Fruit fly (Drosophila melanogaster): ENCODE results near the gene CG6576.

Gene CG6576

DNA sequence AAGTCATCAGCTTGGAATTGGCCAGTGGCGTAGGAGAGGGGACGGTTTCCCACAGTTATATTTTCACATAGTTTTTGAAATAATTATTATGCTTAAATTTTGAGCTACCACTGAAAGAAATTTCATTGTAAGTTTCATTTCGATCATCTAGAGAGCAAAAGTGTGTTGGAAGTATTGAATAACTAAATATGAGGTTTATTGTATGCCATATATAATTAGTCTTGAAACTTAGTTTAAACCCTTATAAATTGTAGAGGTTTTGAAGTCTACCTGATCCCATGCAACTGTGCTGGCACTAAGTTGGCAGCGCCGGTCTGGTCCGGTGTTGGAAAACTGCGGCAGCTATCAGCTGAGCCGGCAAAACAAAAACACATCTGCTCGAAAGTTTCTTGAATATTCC, 34.6 kb upstream of the CG6576 start, which contains the start of the genes CG32022 and CG6511 (continued):
- TF ChIP-seq CkIIα-i1 (GFP tag; IDR thresholded peaks at IDR 0.05) (peak; percentile 76), CG6254 (GFP tag; optimal IDR thresholded peaks at IDR 0.05) (peak; percentile 82), Vsx1 (GFP tag; optimal IDR thresholded peaks at IDR 0.05) (no peak), CG6175 (GFP tag; IDR thresholded peaks at IDR 0.05) (peak; percentile 94), CG10565 (GFP tag; optimal IDR thresholded peaks at IDR 0.05) (peak; percentile 87), CG32772 (GFP tag; IDR thresholded peaks at IDR 0.05) (peak; percentile 94), zen2 (GFP tag; IDR thresholded peaks at IDR 0.05; ENCODE audit: partially characterized antibody) (no peak), Doc3 (GFP tag; IDR thresholded peaks at IDR 0.05; ENCODE audit: partially characterized antibody) (no peak), zen (tag; optimal IDR thresholded peaks at IDR 0.05) (peak; percentile 97), CG7271 (tag; optimal IDR thresholded peaks at IDR 0.05) (peak; percentile 86), gfzf (GFP tag; optimal IDR thresholded peaks at IDR 0.05) (peak; percentile 15), salm (tag; optimal IDR thresholded peaks at IDR 0.05) (peak; percentile 93), CG11504 (tag; optimal IDR thresholded peaks at IDR 0.05) (peak; percentile 95), Dfd (GFP tag; optimal IDR thresholded peaks at IDR 0.05) (no peak), ci (GFP tag; IDR thresholded peaks at IDR 0.05) (peak; percentile 93), CG12236 (GFP tag; optimal IDR thresholded peaks at IDR 0.05) (peak; percentile 94), Ravus (GFP tag; IDR thresholded peaks at IDR 0.05) (peak; percentile 81), CG12155 (GFP tag; optimal IDR thresholded peaks at IDR 0.05) (peak; percentile 97), CG15269 (tag; optimal IDR thresholded peaks at IDR 0.05) (peak; percentile 97), CG3847 (GFP tag; IDR thresholded peaks at IDR 0.05) (peak; percentile 98), CG8281 (tag; optimal IDR thresholded peaks at IDR 0.05) (peak; percentile 88), CG12299 (tag; optimal IDR thresholded peaks at IDR 0.05) (peak; percentile 94), Dref (GFP tag; IDR thresholded peaks at IDR 0.05) (peak; percentile 41), croc (GFP tag; conservative IDR thresholded peaks at IDR 0.05) (peak; percentile 97), repo (GFP tag; optimal IDR thresholded peaks at IDR 0.05) (peak; percentile 92), hth (optimal IDR thresholded peaks at IDR 0.05) (no peak), CG8359 (GFP tag; optimal IDR thresholded peaks at IDR 0.05; ENCODE audit: borderline replicate concordance) (peak; percentile 89), Abd-B (GFP tag; optimal IDR thresholded peaks at IDR 0.05) (peak; percentile 99), CoRest (tag; optimal IDR thresholded peaks at IDR 0.05) (peak; percentile 99), stwl (tag; optimal IDR thresholded peaks at IDR 0.05) (peak; percentile 75), Ada2b (GFP tag; IDR thresholded peaks at IDR 0.05) (peak; percentile 94), trh (GFP tag; optimal IDR thresholded peaks at IDR 0.05) (peak; percentile 95), bsh (GFP tag; optimal IDR thresholded peaks at IDR 0.05) (peak in 1 of 2 experiments; percentile 95), Optix (GFP tag; IDR thresholded peaks at IDR 0.05) (peak; percentile 85), CG9817 (tag; optimal IDR thresholded peaks at IDR 0.05) (peak; percentile 98), CG15073 (GFP tag; optimal IDR thresholded peaks at IDR 0.05) (peak; percentile 72), tio (GFP tag; optimal IDR thresholded peaks at IDR 0.05) (peak; percentile 97), ftz-f1 (GFP tag; optimal IDR thresholded peaks at IDR 0.05) (peak; percentile 77), HLH4C (GFP tag; IDR thresholded peaks at IDR 0.05; ENCODE audit: partially characterized antibody) (no peak), cwo (GFP tag; optimal IDR thresholded peaks at IDR 0.05) (peak; percentile 91), CG13624 (GFP tag; optimal IDR thresholded peaks at IDR 0.05) (peak; percentile 98), crc (GFP tag; optimal IDR thresholded peaks at IDR 0.05) (peak; percentile 94), trem (tag; optimal IDR thresholded peaks at IDR 0.05) (peak; percentile 99), cad (GFP tag; optimal IDR thresholded peaks at IDR 0.05) (no peak), Poxn (GFP tag; IDR thresholded peaks at IDR 0.05) (peak; percentile 91), CG1602 (GFP tag; optimal IDR thresholded peaks at IDR 0.05) (peak; percentile 97), CG16813 (GFP tag; IDR thresholded peaks at IDR 0.05; ENCODE audit: partially characterized antibody) (no peak), B-H1 (GFP tag; IDR thresholded peaks at IDR 0.05) (peak; percentile 91), pita (GFP tag; optimal IDR thresholded peaks at IDR 0.05) (no peak), mirr (GFP tag; optimal IDR thresholded peaks at IDR 0.05) (peak; percentile 94)
